Worm (Caenorhabditis elegans) whole organism, L3 larva: ENCODE measurements around the gene Y37E11AM.3.

Experiments
- ZK546.5 ChIP-seq: sonication (generic microtip); optimal IDR thresholded peaks from 2 replicates; lab custom pipeline; 2017; ENCODE audit warnings: missing biosample characterization, missing genetic modification characterization
- elt-3 ChIP-seq, 3 experiments: fragments of 150-350 bp in 1 of 3; sonication (generic microtip) in 2 of 3; optimal IDR thresholded peaks; 2 replicates in 2 of 3; 4 replicates in 1 of 3; lab custom pipeline; 2014 to 2017; ENCODE audit warnings: missing biosample characterization in 3 of 3, missing genetic modification characterization in 3 of 3
- fkh-10 ChIP-seq: sonication (generic microtip); optimal IDR thresholded peaks from 2 replicates; lab custom pipeline; 2017; ENCODE audit warnings: missing biosample characterization, missing genetic modification reagents, missing genetic modification characterization
- fos-1 ChIP-seq: fragments of 150-350 bp; optimal IDR thresholded peaks from 2 replicates; lab custom pipeline; 2014; ENCODE audit warnings: missing biosample characterization, missing genetic modification characterization
- nhr-11 ChIP-seq: fragments of 150-350 bp; optimal IDR thresholded peaks from 2 replicates; lab custom pipeline; 2014; ENCODE audit warnings: missing biosample characterization, missing genetic modification characterization
- nhr-12 ChIP-seq: fragments of 150-350 bp; optimal IDR thresholded peaks from 2 replicates; lab custom pipeline; 2014; ENCODE audit warnings: missing biosample characterization, missing genetic modification characterization
- pha-4 ChIP-seq: fragments of 150-350 bp; optimal IDR thresholded peaks from 2 replicates; lab custom pipeline; 2014; ENCODE audit warnings: missing biosample characterization, missing genetic modification reagents, missing genetic modification characterization
- skn-1 ChIP-seq: fragments of 150-350 bp; optimal IDR thresholded peaks from 2 replicates; lab custom pipeline; 2014; ENCODE audit warnings: missing biosample characterization, missing genetic modification characterization
- snpc-4 ChIP-seq: fragments of 150-350 bp; optimal IDR thresholded peaks from 2 replicates; lab custom pipeline; 2014; ENCODE audit warnings: missing biosample characterization, missing genetic modification characterization

ce11 chrIV:3764012-3764549 lies 45.1 kb upstream of the Y37E11AM.3 start:
- TF ChIP-seq ZK546.5 (tag; lab: Kevin White, UChicago) (no peak), skn-1 (no peak), nhr-11 (tag; lab: Kevin White, UChicago) (no peak), elt-3 (tag; optimal IDR thresholded peaks at IDR 0.05; lab: Kevin White, UChicago) (no peak), fos-1 (tag; lab: Kevin White, UChicago) (no peak), pha-4 (tag; lab: Kevin White, UChicago) (no peak), fkh-10 (GFP tag; lab: Kevin White, UChicago) (no peak), nhr-12 (no peak), snpc-4 (tag; lab: Kevin White, UChicago) (no peak)
